Fruit fly (Drosophila melanogaster): Measurements from ENCODE around the gene brun.

The brun gene

dm6 chr2L:20671212-20671611 lies 15.2 kb upstream of the brun start:
- TF ChIP-seq EcR (GFP tag; optimal IDR thresholded peaks at IDR 0.05) (no peak), Dll (optimal IDR thresholded peaks at IDR 0.05) (no peak), usp (GFP tag; optimal IDR thresholded peaks at IDR 0.05) (no peak)

- no peak for TF ChIP-seq Dll (optimal IDR thresholded peaks at IDR 0.05)
These were observed 8.4 kb upstream of the brun start for dm6 chr2L:20664428-20664827.

- no peak for TF ChIP-seq Dll (optimal IDR thresholded peaks at IDR 0.05)
- no peak for TF ChIP-seq EcR (GFP tag; optimal IDR thresholded peaks at IDR 0.05)
- TF ChIP-seq usp (GFP tag; optimal IDR thresholded peaks at IDR 0.05), result no peak
- TF ChIP-seq psq (optimal IDR thresholded peaks at IDR 0.05), result no peak
- TF ChIP-seq pan (optimal IDR thresholded peaks at IDR 0.05), result no peak
- TF ChIP-seq CG8478 (optimal IDR thresholded peaks at IDR 0.05), result no peak
These were observed 5.1 kb upstream of the brun start for dm6 chr2L:20661071-20661470.

dm6 chr2L:20649891-20650290 lies 6.1 kb downstream of the brun start, which contains the start of gene CG2611:
Gene CG2611 (plus strand): TSS chr2L:20650189.
- TF ChIP-seq CG8478 (optimal IDR thresholded peaks at IDR 0.05), result no peak
- no peak for TF ChIP-seq Dll (optimal IDR thresholded peaks at IDR 0.05)
- no peak for TF ChIP-seq psq (optimal IDR thresholded peaks at IDR 0.05)
- no peak for TF ChIP-seq pan (optimal IDR thresholded peaks at IDR 0.05)
- no peak for TF ChIP-seq EcR (GFP tag; optimal IDR thresholded peaks at IDR 0.05)
- TF ChIP-seq usp (GFP tag; optimal IDR thresholded peaks at IDR 0.05), result no peak

- TF ChIP-seq EcR (GFP tag; optimal IDR thresholded peaks at IDR 0.05), result no peak
- TF ChIP-seq CG8478 (optimal IDR thresholded peaks at IDR 0.05), result no peak
- no peak for TF ChIP-seq usp (GFP tag; optimal IDR thresholded peaks at IDR 0.05)
- no peak for TF ChIP-seq Dll (optimal IDR thresholded peaks at IDR 0.05)
- no peak for TF ChIP-seq psq (optimal IDR thresholded peaks at IDR 0.05)
- TF ChIP-seq pan (optimal IDR thresholded peaks at IDR 0.05), result no peak
These were observed 7.4 kb downstream of the brun start, which contains the start of gene CG18810 for dm6 chr2L:20648612-20649011. Gene CG18810 (plus strand): TSS chr2L:20648912.

dm6 chr2L:20647240-20647908 lies 8.6 kb downstream of the brun start:
- TF ChIP-seq usp (GFP tag; optimal IDR thresholded peaks at IDR 0.05) (no peak), Dll (optimal IDR thresholded peaks at IDR 0.05) (no peak), EcR (GFP tag; optimal IDR thresholded peaks at IDR 0.05) (no peak), psq (optimal IDR thresholded peaks at IDR 0.05) (no peak), pan (optimal IDR thresholded peaks at IDR 0.05) (no peak), CG8478 (optimal IDR thresholded peaks at IDR 0.05) (no peak)

- TF ChIP-seq Dll (optimal IDR thresholded peaks at IDR 0.05), result no peak
- TF ChIP-seq pan (optimal IDR thresholded peaks at IDR 0.05), result no peak
- no peak for TF ChIP-seq CG8478 (optimal IDR thresholded peaks at IDR 0.05)
- TF ChIP-seq EcR (GFP tag; optimal IDR thresholded peaks at IDR 0.05), result no peak
- no peak for TF ChIP-seq psq (optimal IDR thresholded peaks at IDR 0.05)
- no peak for TF ChIP-seq usp (GFP tag; optimal IDR thresholded peaks at IDR 0.05)
These were observed 10.5 kb downstream of the brun start, which contains the start of the genes phr6-4 and CG2608 for dm6 chr2L:20645394-20645869. Gene phr6-4 (minus strand): TSS chr2L:20645791. Gene CG2608 (plus strand): TSS chr2L:20645822.

- no peak for TF ChIP-seq CG8478 (optimal IDR thresholded peaks at IDR 0.05)
- TF ChIP-seq EcR (GFP tag; optimal IDR thresholded peaks at IDR 0.05), result no peak
These were observed 12.8 kb downstream of the brun start, which contains the start of gene CG17470 for dm6 chr2L:20643144-20643543. Gene CG17470 (minus strand): TSS chr2L:20643244.

dm6 chr2L:20640617-20641016 lies 15.4 kb downstream of the brun start, which contains the start of gene Sfp38D:
Gene Sfp38D (plus strand): TSS chr2L:20640917.
- TF ChIP-seq usp (GFP tag; optimal IDR thresholded peaks at IDR 0.05) (no peak), psq (optimal IDR thresholded peaks at IDR 0.05) (no peak), EcR (GFP tag; optimal IDR thresholded peaks at IDR 0.05) (no peak), CG8478 (optimal IDR thresholded peaks at IDR 0.05) (no peak), Dll (optimal IDR thresholded peaks at IDR 0.05) (no peak), pan (optimal IDR thresholded peaks at IDR 0.05) (no peak)

- no peak for TF ChIP-seq CG8478 (optimal IDR thresholded peaks at IDR 0.05)
- no peak for TF ChIP-seq pan (optimal IDR thresholded peaks at IDR 0.05)
- no peak for TF ChIP-seq usp (GFP tag; optimal IDR thresholded peaks at IDR 0.05)
- TF ChIP-seq Dll (optimal IDR thresholded peaks at IDR 0.05), result no peak
- TF ChIP-seq psq (optimal IDR thresholded peaks at IDR 0.05), result no peak
- no peak for TF ChIP-seq EcR (GFP tag; optimal IDR thresholded peaks at IDR 0.05)
These were observed 16.2 kb downstream of the brun start, which contains the start of gene CG31680 for dm6 chr2L:20639821-20640220. Gene CG31680 (plus strand): TSS chr2L:20640121.

dm6 chr2L:20638413-20638812 lies 17.6 kb downstream of the brun start:
- TF ChIP-seq CG8478 (optimal IDR thresholded peaks at IDR 0.05) (no peak), EcR (GFP tag; optimal IDR thresholded peaks at IDR 0.05) (no peak), Dll (optimal IDR thresholded peaks at IDR 0.05) (no peak), usp (GFP tag; optimal IDR thresholded peaks at IDR 0.05) (no peak), psq (optimal IDR thresholded peaks at IDR 0.05) (no peak), pan (optimal IDR thresholded peaks at IDR 0.05) (no peak)

dm6 chr2L:20634215-20634614 lies 21.8 kb downstream of the brun start, which contains the start of gene CG17472:
Gene CG17472 (plus strand): TSS chr2L:20634515.
- TF ChIP-seq Dll (optimal IDR thresholded peaks at IDR 0.05) (no peak), EcR (GFP tag; optimal IDR thresholded peaks at IDR 0.05) (no peak), usp (GFP tag; optimal IDR thresholded peaks at IDR 0.05) (no peak), pan (optimal IDR thresholded peaks at IDR 0.05) (no peak), psq (optimal IDR thresholded peaks at IDR 0.05) (no peak), CG8478 (optimal IDR thresholded peaks at IDR 0.05) (no peak)

- TF ChIP-seq usp (GFP tag; optimal IDR thresholded peaks at IDR 0.05) (no peak), Dll (optimal IDR thresholded peaks at IDR 0.05) (no peak), pan (optimal IDR thresholded peaks at IDR 0.05) (no peak), CG8478 (optimal IDR thresholded peaks at IDR 0.05) (no peak), psq (optimal IDR thresholded peaks at IDR 0.05) (no peak)
These were observed 41.8 kb downstream of the brun start, which contains the start of gene CG15475 for dm6 chr2L:20614222-20614621. Gene CG15475 (plus strand): TSS chr2L:20614522.
